Worm (Caenorhabditis elegans) whole organism, L3 larva: Measurements from ENCODE around the gene arx-6.

ENCODE experiments used
- aly-2 ChIP-seq: fragments of 150-350 bp; optimal IDR thresholded peaks from 2 replicates; lab custom pipeline; 2014; ENCODE audit warnings: missing biosample characterization, missing genetic modification characterization
- ama-1 ChIP-seq: fragments of 150-350 bp; optimal IDR thresholded peaks from 2 replicates; lab custom pipeline; 2018
- hmg-11 ChIP-seq: sonication (generic microtip); optimal IDR thresholded peaks from 2 replicates; lab custom pipeline; 2016; ENCODE audit warnings: missing genetic modification characterization, missing compliant biosample characterization
- jun-1 ChIP-seq: fragments of 150-350 bp; optimal IDR thresholded peaks from 2 replicates; lab custom pipeline; 2014; ENCODE audit warnings: missing biosample characterization, missing genetic modification reagents, missing genetic modification characterization
- lin-15B ChIP-seq: fragments of 150-350 bp; optimal IDR thresholded peaks from 2 replicates; lab custom pipeline; 2014; ENCODE audit warnings: missing biosample characterization, missing genetic modification characterization
- lin-39 ChIP-seq: fragments of 150-350 bp; optimal IDR thresholded peaks from 2 replicates; lab custom pipeline; 2018; ENCODE audit warnings: missing biosample characterization, missing genetic modification reagents, missing genetic modification characterization
- mdl-1 ChIP-seq: fragments of 150-350 bp; optimal IDR thresholded peaks from 2 replicates; lab custom pipeline; 2014; ENCODE audit warnings: missing biosample characterization, missing genetic modification characterization
- pqm-1 ChIP-seq: fragments of 150-350 bp; optimal IDR thresholded peaks from 2 replicates; lab custom pipeline; 2017; ENCODE audit warnings: missing biosample characterization, missing genetic modification characterization, inconsistent platforms
- ztf-11 ChIP-seq: fragments of 150-350 bp; optimal IDR thresholded peaks from 2 replicates; lab custom pipeline; 2014; ENCODE audit warnings: missing biosample characterization, missing genetic modification characterization
- ztf-4 ChIP-seq: fragments of 150-350 bp; optimal IDR thresholded peaks from 2 replicates; lab custom pipeline; 2014; ENCODE audit warnings: missing biosample characterization, missing genetic modification characterization

ce11 chrIII:4874671-4875070, 3.8 kb upstream of the arx-6 start, which contains the start of gene C35D10.12:
- TF ChIP-seq ztf-4 (tag; lab: Kevin White, UChicago) (no peak), aly-2 (no peak), ama-1 (lab: Kevin White, UChicago) (no peak), lin-15B (no peak), ztf-11 (tag; lab: Kevin White, UChicago) (no peak), hmg-11 (tag; lab: Kevin White, UChicago) (no peak), pqm-1 (tag; lab: Kevin White, UChicago) (no peak), mdl-1 (tag; lab: Kevin White, UChicago) (no peak), lin-39 (tag; lab: Kevin White, UChicago) (no peak), jun-1 (tag; lab: Kevin White, UChicago) (no peak)
